Worm (Caenorhabditis elegans) whole organism, dauer: ENCODE measurements around the gene K11D12.11.

Experiments used
- unc-62 ChIP-seq: sonication (generic microtip); optimal IDR thresholded peaks from 2 replicates; lab custom pipeline; 2017; ENCODE audit warnings: missing biosample characterization, missing genetic modification reagents, missing genetic modification characterization

Gene K11D12.11

ce11 chrV:5040925-5041324, 1.5 kb upstream of the K11D12.11 start, which contains the start of gene K11D12.8:
Gene K11D12.8, minus strand, starts transcription at chrV:5041001.
- no peak for TF ChIP-seq unc-62 (GFP tag; lab: Kevin White, UChicago)

- TF ChIP-seq unc-62 (GFP tag; lab: Kevin White, UChicago): no peak
Observed at ce11 chrV:5038449-5038848, 951 bp downstream of the K11D12.11 start.

- no peak for TF ChIP-seq unc-62 (GFP tag; lab: Kevin White, UChicago)
Observed at ce11 chrV:5036364-5036763, 3.0 kb downstream of the K11D12.11 start, which contains the start of gene K11D12.7. Gene K11D12.7, minus strand, starts transcription at chrV:5036464.

- no peak for TF ChIP-seq unc-62 (GFP tag; lab: Kevin White, UChicago)
Observed at ce11 chrV:5035058-5035457, 4.3 kb downstream of the K11D12.11 start, which contains the start of gene K11D12.6. Gene K11D12.6, minus strand, starts transcription at chrV:5035158.

ce11 chrV:5033099-5033498, 6.3 kb downstream of the K11D12.11 start, which contains the start of gene K11D12.13:
Gene K11D12.13, plus strand, starts transcription at chrV:5033399.
- TF ChIP-seq unc-62 (GFP tag; lab: Kevin White, UChicago): no peak

- TF ChIP-seq unc-62 (GFP tag; lab: Kevin White, UChicago): no peak
Observed at ce11 chrV:5032176-5032575, 7.2 kb downstream of the K11D12.11 start.

ce11 chrV:5031764-5032163, 7.6 kb downstream of the K11D12.11 start:
- no peak for TF ChIP-seq unc-62 (GFP tag; lab: Kevin White, UChicago)

ce11 chrV:5030715-5031114, 8.7 kb downstream of the K11D12.11 start, which contains the start of gene swt-7:
Gene swt-7, minus strand, starts transcription at chrV:5030815.
- no peak for TF ChIP-seq unc-62 (GFP tag; lab: Kevin White, UChicago)

- no peak for TF ChIP-seq unc-62 (GFP tag; lab: Kevin White, UChicago)
Observed at ce11 chrV:5030212-5030611, 9.2 kb downstream of the K11D12.11 start.

- no peak for TF ChIP-seq unc-62 (GFP tag; lab: Kevin White, UChicago)
Observed at ce11 chrV:5027640-5028039, 11.8 kb downstream of the K11D12.11 start, which contains the start of gene cpt-4. Gene cpt-4, minus strand, starts transcription at chrV:5027723.

- TF ChIP-seq unc-62 (GFP tag; lab: Kevin White, UChicago): no peak
Observed at ce11 chrV:5026438-5026837, 13.0 kb downstream of the K11D12.11 start.

- TF ChIP-seq unc-62 (GFP tag; lab: Kevin White, UChicago): no peak
Observed at ce11 chrV:5023355-5023754, 16.0 kb downstream of the K11D12.11 start.

- no peak for TF ChIP-seq unc-62 (GFP tag; lab: Kevin White, UChicago)
Observed at ce11 chrV:5018810-5019274, 20.6 kb downstream of the K11D12.11 start, which contains the start of gene srr-4. Gene srr-4, plus strand, starts transcription at chrV:5019224.

ce11 chrV:5018067-5018466, 21.3 kb downstream of the K11D12.11 start:
- no peak for TF ChIP-seq unc-62 (GFP tag; lab: Kevin White, UChicago)

ce11 chrV:5016728-5017127, 22.7 kb downstream of the K11D12.11 start:
- TF ChIP-seq unc-62 (GFP tag; lab: Kevin White, UChicago): no peak

ce11 chrV:5012193-5012853, 27.1 kb downstream of the K11D12.11 start, which contains the start of gene srr-6:
Gene srr-6, plus strand, starts transcription at chrV:5012803.
- no peak for TF ChIP-seq unc-62 (GFP tag; lab: Kevin White, UChicago)

ce11 chrV:5001386-5001785, 38.0 kb downstream of the K11D12.11 start, which contains the start of gene srr-8:
Gene srr-8, plus strand, starts transcription at chrV:5001686.
- no peak for TF ChIP-seq unc-62 (GFP tag; lab: Kevin White, UChicago)
